Worm (Caenorhabditis elegans) whole organism, L1 larva: ENCODE data around the gene fars-3.

Experiments
- F16B12.6 ChIP-seq: fragments of 150-350 bp; optimal IDR thresholded peaks from 2 replicates; lab custom pipeline; 2014; ENCODE audit warnings: missing biosample characterization, missing genetic modification characterization
- Y116A8C.19 ChIP-seq: sonication (generic microtip); optimal IDR thresholded peaks from 2 replicates; lab custom pipeline; 2016; ENCODE audit warnings: missing compliant biosample characterization, missing genetic modification characterization, borderline replicate concordance
- aly-2 ChIP-seq: fragments of 150-350 bp; optimal IDR thresholded peaks from 2 replicates; lab custom pipeline; 2014; ENCODE audit warnings: missing biosample characterization, missing genetic modification characterization
- ama-1 ChIP-seq: fragments of 150-350 bp; optimal IDR thresholded peaks from 2 replicates; lab custom pipeline; 2014
- ceh-82 ChIP-seq, 3 experiments: fragments of 150-350 bp in 1 of 3; sonication (generic microtip) in 2 of 3; optimal IDR thresholded peaks; 2 replicates each; lab custom pipeline; 2014 to 2017; ENCODE audit warnings: missing biosample characterization in 3 of 3, missing genetic modification characterization in 3 of 3
- ceh-90 ChIP-seq: sonication (generic microtip); optimal IDR thresholded peaks from 2 replicates; lab custom pipeline; 2016; ENCODE audit warnings: missing genetic modification characterization, missing compliant biosample characterization
- ces-1 ChIP-seq: fragments of 150-350 bp; optimal IDR thresholded peaks from 2 replicates; lab custom pipeline; 2014; ENCODE audit warnings: missing biosample characterization, missing genetic modification reagents, missing genetic modification characterization
- dpl-1 ChIP-seq, 3 experiments: fragments of 150-350 bp in 2 of 3; sonication (generic microtip) in 1 of 3; optimal IDR thresholded peaks; 2 replicates each; lab custom pipeline; 2014 to 2017; ENCODE audit warnings: missing biosample characterization in 3 of 3, missing genetic modification characterization in 3 of 3, missing genetic modification reagents in 3 of 3
- dsc-1 ChIP-seq: sonication (generic microtip); optimal IDR thresholded peaks from 2 replicates; lab custom pipeline; 2016; ENCODE audit warnings: mild to moderate bottlenecking, missing genetic modification characterization, missing compliant biosample characterization
- efl-1 ChIP-seq, 4 experiments: fragments of 150-350 bp; optimal IDR thresholded peaks in 3 of 4; peaks in 1 of 4; 1 replicate in 1 of 4; 2 replicates in 3 of 4; lab custom pipeline; 2014; ENCODE audit warnings: missing biosample characterization in 2 of 4, missing genetic modification characterization in 2 of 4, missing genetic modification reagents in 2 of 4
- elt-2 ChIP-seq: sonication (generic microtip); optimal IDR thresholded peaks from 2 replicates; lab custom pipeline; 2016; ENCODE audit warnings: missing genetic modification characterization, mild to moderate bottlenecking, inconsistent platforms, missing compliant biosample characterization, missing genetic modification reagents
- elt-3 ChIP-seq, 6 experiments: fragments of 150-350 bp in 1 of 6; sonication (generic microtip); optimal IDR thresholded peaks; 2 replicates each; lab custom pipeline; 2017 to 2018; ENCODE audit warnings: missing biosample characterization in 6 of 6, missing genetic modification characterization in 6 of 6, inconsistent platforms in 1 of 6
- fkh-4 ChIP-seq: sonication (generic microtip); optimal IDR thresholded peaks from 2 replicates; lab custom pipeline; 2016; ENCODE audit warnings: missing compliant biosample characterization, missing genetic modification characterization, borderline replicate concordance
- grh-1 ChIP-seq: fragments of 200-800 bp; sonication (Bioruptor generic); IDR thresholded peaks from 2 replicates; pipeline ENCODE4 v1.3.6; 2022; ENCODE audit warnings: missing genetic modification reagents, missing genetic modification characterization, missing compliant biosample characterization
- hlh-17 ChIP-seq: fragments of 200-800 bp; sonication (Bioruptor generic); optimal IDR thresholded peaks from 2 replicates; lab custom pipeline; 2018; ENCODE audit warnings: missing genetic modification characterization, mild to moderate bottlenecking, missing compliant biosample characterization, moderate library complexity, borderline replicate concordance
- hlh-4 ChIP-seq: sonication (generic microtip); optimal IDR thresholded peaks from 2 replicates; lab custom pipeline; 2016; ENCODE audit warnings: mild to moderate bottlenecking, missing genetic modification characterization, missing compliant biosample characterization
- irx-1 ChIP-seq: sonication (generic microtip); optimal IDR thresholded peaks from 2 replicates; lab custom pipeline; 2016; ENCODE audit warnings: missing genetic modification characterization, missing compliant biosample characterization
- lin-13 ChIP-seq: fragments of 150-350 bp; optimal IDR thresholded peaks from 2 replicates; lab custom pipeline; 2014; ENCODE audit warnings: missing biosample characterization, missing genetic modification reagents, missing genetic modification characterization
- lin-14 ChIP-seq: fragments of 200-800 bp; sonication (Bioruptor generic); optimal IDR thresholded peaks from 2 replicates; lab custom pipeline; 2018; ENCODE audit warnings: mild to moderate bottlenecking, missing genetic modification characterization, moderate library complexity, missing compliant biosample characterization
- lin-35 ChIP-seq, 2 experiments: fragments of 150-350 bp; optimal IDR thresholded peaks; 2 replicates each; lab custom pipeline; 2014; ENCODE audit warnings: missing biosample characterization in 2 of 2, missing genetic modification characterization in 2 of 2, missing genetic modification reagents in 2 of 2
- lir-3 ChIP-seq: sonication (generic microtip); optimal IDR thresholded peaks from 2 replicates; lab custom pipeline; 2016; ENCODE audit warnings: mild to moderate bottlenecking, missing genetic modification characterization, moderate library complexity, missing compliant biosample characterization; ENCODE audit not compliant: poor library complexity
- lsy-2 ChIP-seq, 2 experiments: fragments of 150-350 bp; optimal IDR thresholded peaks; 2 replicates each; lab custom pipeline; 2014; ENCODE audit warnings: missing biosample characterization in 2 of 2, missing genetic modification characterization in 2 of 2
- mdl-1 ChIP-seq, 2 experiments: fragments of 150-350 bp; optimal IDR thresholded peaks; 2 replicates each; lab custom pipeline; 2014 to 2017; ENCODE audit warnings: missing biosample characterization in 2 of 2, missing genetic modification characterization in 2 of 2, inconsistent platforms in 1 of 2
- mep-1 ChIP-seq: fragments of 150-350 bp; optimal IDR thresholded peaks from 2 replicates; lab custom pipeline; 2014; ENCODE audit warnings: missing biosample characterization, missing genetic modification characterization
- nhr-11 ChIP-seq: fragments of 150-350 bp; optimal IDR thresholded peaks from 2 replicates; lab custom pipeline; 2014; ENCODE audit warnings: missing biosample characterization, missing genetic modification characterization
- nhr-19 ChIP-seq: fragments of 200-800 bp; sonication (Bioruptor generic); conservative IDR thresholded peaks from 2 replicates; pipeline ENCODE4 v1.3.6; 2022; ENCODE audit warnings: missing genetic modification characterization, missing compliant biosample characterization
- nhr-20 ChIP-seq: sonication (generic microtip); optimal IDR thresholded peaks from 2 replicates; lab custom pipeline; 2016; ENCODE audit warnings: mild to moderate bottlenecking, missing genetic modification characterization, missing compliant biosample characterization
- nhr-71 ChIP-seq: sonication (generic microtip); optimal IDR thresholded peaks from 2 replicates; lab custom pipeline; 2016; ENCODE audit warnings: mild to moderate bottlenecking, missing genetic modification characterization, moderate library complexity, missing compliant biosample characterization
- nhr-85 ChIP-seq: sonication (generic microtip); peaks from one replicate; lab custom pipeline; 2016; ENCODE audit warnings: missing genetic modification characterization, inconsistent platforms, missing compliant biosample characterization
- pax-3 ChIP-seq: fragments of 200-800 bp; sonication (Bioruptor generic); optimal IDR thresholded peaks from 2 replicates; lab custom pipeline; 2018; ENCODE audit warnings: mild to moderate bottlenecking, missing genetic modification characterization, moderate library complexity, missing compliant biosample characterization
- rnt-1 ChIP-seq: sonication (generic microtip); optimal IDR thresholded peaks from 2 replicates; lab custom pipeline; 2016; ENCODE audit warnings: mild to moderate bottlenecking, missing genetic modification characterization, moderate library complexity, missing compliant biosample characterization
- snpc-4 ChIP-seq: fragments of 150-350 bp; optimal IDR thresholded peaks from 2 replicates; lab custom pipeline; 2014; ENCODE audit warnings: missing biosample characterization, missing genetic modification characterization
- snu-23 ChIP-seq: sonication (generic microtip); optimal IDR thresholded peaks from 2 replicates; lab custom pipeline; 2016; ENCODE audit warnings: missing genetic modification characterization, missing compliant biosample characterization
- sox-4 ChIP-seq: sonication (generic microtip); optimal IDR thresholded peaks from 2 replicates; lab custom pipeline; 2016; ENCODE audit warnings: missing genetic modification characterization, missing compliant biosample characterization
- unc-30 ChIP-seq: sonication (generic microtip); optimal IDR thresholded peaks from 2 replicates; lab custom pipeline; 2017; ENCODE audit warnings: missing biosample characterization, missing genetic modification characterization
- unc-62 ChIP-seq: fragments of 150-350 bp; optimal IDR thresholded peaks from 2 replicates; lab custom pipeline; 2014; ENCODE audit warnings: missing biosample characterization, missing genetic modification reagents, missing genetic modification characterization
- unc-86 ChIP-seq: sonication (generic microtip); optimal IDR thresholded peaks from 2 replicates; lab custom pipeline; 2016; ENCODE audit warnings: missing genetic modification characterization, missing compliant biosample characterization
- unc-98 ChIP-seq: fragments of 200-800 bp; sonication (Bioruptor generic); IDR thresholded peaks from 2 replicates; pipeline ENCODE4 v1.3.6; 2022; ENCODE audit warnings: missing genetic modification characterization, missing compliant biosample characterization
- ztf-11 ChIP-seq, 2 experiments: sonication (generic microtip); optimal IDR thresholded peaks; 2 replicates each; lab custom pipeline; 2016 to 2017; ENCODE audit warnings: missing genetic modification characterization in 2 of 2, missing biosample characterization in 1 of 2, missing compliant biosample characterization in 1 of 2

fars-3 gene

DNA sequence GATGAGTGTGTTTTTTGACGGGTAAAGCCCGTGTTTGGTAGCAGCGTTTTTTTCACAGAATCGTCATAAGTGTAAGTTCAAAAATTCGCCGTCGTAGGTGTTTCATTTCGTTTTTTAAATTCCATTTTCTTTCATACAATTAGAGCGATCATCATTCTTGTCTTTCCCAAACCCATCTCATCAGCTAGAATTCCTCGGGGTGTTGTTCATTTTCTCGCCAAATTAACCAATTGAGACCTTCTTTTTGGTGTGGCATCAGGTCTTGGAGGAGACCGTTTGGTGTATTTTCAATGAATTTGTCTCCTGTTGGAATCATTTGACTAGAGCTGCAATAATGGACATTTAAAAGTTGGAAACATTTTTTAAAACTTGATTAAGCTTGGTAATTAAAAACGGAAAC lies 8.3 kb downstream of the fars-3 start:
- TF ChIP-seq Y116A8C.19 (tag; lab: Kevin White, UChicago) (no peak), ces-1 (GFP tag; lab: Kevin White, UChicago) (no peak)
- TF ChIP-seq, all 84 proteins: peak for 0

DNA sequence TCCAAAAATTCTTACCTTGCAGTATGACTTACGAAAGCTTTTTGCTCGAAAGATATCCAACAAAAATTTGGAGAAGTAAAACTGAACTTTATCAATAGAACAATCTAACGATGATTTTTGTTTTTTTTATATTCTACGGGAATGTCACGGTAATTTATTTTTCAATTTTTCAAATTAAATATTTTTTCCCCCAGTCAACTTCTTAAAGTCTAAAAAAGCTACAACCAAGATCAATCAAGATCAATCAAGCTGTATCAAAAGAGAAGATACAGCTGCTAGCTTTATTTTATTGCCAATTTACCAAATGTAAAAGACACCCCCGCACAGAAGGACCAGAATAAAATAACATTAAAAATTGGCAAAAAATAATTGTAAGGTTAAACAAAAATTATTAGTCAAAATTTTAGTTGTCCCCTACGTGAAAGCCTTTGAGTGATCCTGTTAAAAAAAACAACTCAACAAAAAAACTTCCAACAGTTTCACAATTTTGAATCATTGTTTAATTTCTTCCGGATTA lies 10.7 kb downstream of the fars-3 start, which contains the start of the genes M05D6.1 and M05D6.3:
TSS of gene M05D6.1 (minus strand) at position 101 of the 517 bp plus-strand sequence.
TSS of gene M05D6.3 (plus strand) at position 467 of the 517 bp plus-strand sequence.
- TF ChIP-seq grh-1: no peak
- no peak for TF ChIP-seq mdl-1 (tag; optimal IDR thresholded peaks at IDR 0.05; lab: Kevin White, UChicago)
- TF ChIP-seq lsy-2 (tag; optimal IDR thresholded peaks at IDR 0.05; lab: Kevin White, UChicago): no peak
- TF ChIP-seq dpl-1 (GFP tag; optimal IDR thresholded peaks at IDR 0.05; lab: Kevin White, UChicago): no peak
- no peak for TF ChIP-seq irx-1 (tag; lab: Kevin White, UChicago)
- no peak for TF ChIP-seq nhr-19 (GFP tag; lab: Robert Waterston, UW)
- TF ChIP-seq lin-35 (GFP tag; optimal IDR thresholded peaks at IDR 0.05; lab: Kevin White, UChicago): no peak
- no peak for TF ChIP-seq snpc-4 (tag; lab: Kevin White, UChicago)
- no peak for TF ChIP-seq nhr-11 (tag; lab: Kevin White, UChicago)
- no peak for TF ChIP-seq lir-3 (tag; lab: Kevin White, UChicago)
- no peak for TF ChIP-seq unc-86 (tag; lab: Kevin White, UChicago)
- TF ChIP-seq ceh-82 (tag; optimal IDR thresholded peaks at IDR 0.05; lab: Kevin White, UChicago): no peak
- no peak for TF ChIP-seq aly-2
- no peak for TF ChIP-seq fkh-4 (tag; lab: Kevin White, UChicago)
- no peak for TF ChIP-seq nhr-85 (tag; lab: Kevin White, UChicago)
- no peak for TF ChIP-seq mep-1
- no peak for TF ChIP-seq rnt-1 (tag; lab: Kevin White, UChicago)

DNA sequence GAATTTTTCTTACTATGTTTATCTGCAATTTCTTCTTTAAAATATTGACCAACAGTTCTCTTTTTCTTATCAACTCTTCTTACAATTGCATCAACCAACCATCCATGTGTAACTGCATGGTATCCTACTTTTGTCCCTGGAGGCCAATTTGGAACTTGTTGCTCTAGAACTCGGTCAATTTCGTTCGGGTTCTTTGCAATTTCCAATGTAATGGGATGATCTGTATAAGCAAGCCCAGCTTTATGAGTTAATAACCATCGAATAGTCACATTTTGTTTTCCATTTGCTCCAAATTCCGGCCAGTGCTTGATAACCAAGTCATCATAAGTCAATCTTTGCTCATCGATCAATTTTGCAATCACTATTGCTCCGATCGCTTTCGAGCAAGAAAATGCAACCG lies 14.7 kb downstream of the fars-3 start:
- TF ChIP-seq nhr-71 (tag; lab: Kevin White, UChicago) (no peak), ama-1 (lab: Kevin White, UChicago) (peak; percentile 30), pax-3 (no peak), ztf-11 (tag; optimal IDR thresholded peaks at IDR 0.05; lab: Kevin White, UChicago) (no peak), dsc-1 (no peak), nhr-20 (tag; lab: Kevin White, UChicago) (no peak), irx-1 (tag; lab: Kevin White, UChicago) (no peak), mep-1 (no peak), unc-98 (GFP tag; lab: Robert Waterston, UW) (no peak), hlh-4 (tag; lab: Kevin White, UChicago) (no peak), unc-62 (GFP tag; lab: Kevin White, UChicago) (no peak), aly-2 (no peak), hlh-17 (GFP tag; lab: Kevin White, UChicago) (no peak), sox-4 (tag; lab: Kevin White, UChicago) (no peak), dpl-1 (GFP tag; optimal IDR thresholded peaks at IDR 0.05; lab: Kevin White, UChicago) (no peak), efl-1 (optimal IDR thresholded peaks at IDR 0.05; lab: Kevin White, UChicago) (no peak), efl-1 (GFP tag; optimal IDR thresholded peaks at IDR 0.05 in 1 of 2; lab: Kevin White, UChicago) (peak in 1 of 2 experiments; percentile 77), unc-30 (tag; lab: Kevin White, UChicago) (no peak), lin-13 (GFP tag; lab: Kevin White, UChicago) (no peak), lin-14 (GFP tag; lab: Kevin White, UChicago) (no peak), elt-3 (tag; optimal IDR thresholded peaks at IDR 0.05; lab: Kevin White, UChicago) (peak in 1 of 6 experiments; percentile 2)

DNA sequence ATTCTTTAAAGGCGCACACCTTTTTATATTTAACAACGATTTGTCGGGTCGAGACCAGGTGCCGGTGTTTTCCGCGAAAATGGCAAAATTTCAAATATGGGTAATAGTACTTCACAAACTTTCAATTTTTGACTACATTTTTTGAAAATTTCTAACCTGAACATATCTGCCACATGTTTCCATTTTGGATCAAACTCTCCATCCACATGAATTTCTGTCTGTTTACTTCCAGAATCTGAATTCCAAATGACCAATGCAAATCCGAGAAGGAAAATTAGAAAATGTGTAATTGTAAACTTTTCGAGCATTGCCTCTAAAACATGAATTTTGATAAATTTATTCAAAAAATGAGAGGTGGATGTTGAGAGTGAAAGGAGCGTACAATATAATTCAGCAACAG lies 15.5 kb downstream of the fars-3 start, which contains the start of gene lact-4:
TSS of gene lact-4 (minus strand) at position 313 of the 400 bp plus-strand sequence.
- TF ChIP-seq elt-2 (tag; lab: Kevin White, UChicago) (no peak), sox-4 (tag; lab: Kevin White, UChicago) (no peak), lsy-2 (tag; optimal IDR thresholded peaks at IDR 0.05; lab: Kevin White, UChicago) (no peak), ceh-90 (tag; lab: Kevin White, UChicago) (no peak), F16B12.6 (tag; lab: Kevin White, UChicago) (no peak), snu-23 (no peak)
